Worm (Caenorhabditis elegans) whole organism, late embryonic: ENCODE measurements around the gene try-11.
A peak's percentile ranks its signal among the peaks of the same experiment; 100 is the strongest.

ENCODE experiments used
- C08G9.2 ChIP-seq: sonication (generic microtip); optimal IDR thresholded peaks from 2 replicates; lab custom pipeline; 2016; ENCODE audit warnings: mild to moderate bottlenecking, missing genetic modification characterization, moderate library complexity, missing compliant biosample characterization
- C38D4.7 ChIP-seq: fragments of 200-800 bp; sonication (Bioruptor generic); optimal IDR thresholded peaks from 2 replicates; lab custom pipeline; 2018; ENCODE audit warnings: mild to moderate bottlenecking, missing genetic modification characterization, moderate library complexity, missing compliant biosample characterization
- F13H6.1 ChIP-seq: sonication (generic microtip); optimal IDR thresholded peaks from 2 replicates; lab custom pipeline; 2016; ENCODE audit warnings: missing genetic modification characterization, missing compliant biosample characterization
- K02D7.2 ChIP-seq: sonication (generic microtip); optimal IDR thresholded peaks from 2 replicates; lab custom pipeline; 2017; ENCODE audit warnings: mild to moderate bottlenecking, missing genetic modification characterization, missing compliant biosample characterization
- K09A11.1 ChIP-seq: sonication (generic microtip); optimal IDR thresholded peaks from 2 replicates; lab custom pipeline; 2017; ENCODE audit warnings: antibody characterized with exemption, mild to moderate bottlenecking, missing genetic modification characterization, missing compliant biosample characterization; ENCODE audit not compliant: insufficient read depth
- ama-1 ChIP-seq: fragments of 150-350 bp; optimal IDR thresholded peaks from 2 replicates; lab custom pipeline; 2014
- ceh-14 ChIP-seq: sonication (generic microtip); optimal IDR thresholded peaks from 2 replicates; lab custom pipeline; 2016; ENCODE audit warnings: missing genotype, missing genetic modification characterization, missing compliant biosample characterization
- ceh-18 ChIP-seq: sonication (generic microtip); optimal IDR thresholded peaks from 2 replicates; lab custom pipeline; 2016; ENCODE audit warnings: missing genetic modification characterization, missing compliant biosample characterization
- ceh-19 ChIP-seq: fragments of 200-800 bp; sonication (Bioruptor generic); optimal IDR thresholded peaks from 2 replicates; lab custom pipeline; 2018; ENCODE audit warnings: mild to moderate bottlenecking, missing genetic modification characterization, missing compliant biosample characterization
- ceh-2 ChIP-seq: sonication (generic microtip); optimal IDR thresholded peaks from 2 replicates; lab custom pipeline; 2016; ENCODE audit warnings: missing genotype, missing genetic modification characterization, missing compliant biosample characterization
- ceh-22 ChIP-seq: sonication (generic microtip); optimal IDR thresholded peaks from 2 replicates; lab custom pipeline; 2017; ENCODE audit warnings: missing biosample characterization, missing genetic modification characterization
- ceh-30 ChIP-seq: fragments of 150-350 bp; optimal IDR thresholded peaks from 2 replicates; lab custom pipeline; 2014; ENCODE audit warnings: missing biosample characterization, missing genetic modification characterization
- ceh-31 ChIP-seq: sonication (generic microtip); optimal IDR thresholded peaks from 2 replicates; lab custom pipeline; 2016; ENCODE audit warnings: missing genetic modification characterization, missing compliant biosample characterization
- ceh-34 ChIP-seq: sonication (generic microtip); optimal IDR thresholded peaks from 2 replicates; lab custom pipeline; 2016; ENCODE audit warnings: mild to moderate bottlenecking, missing genetic modification characterization, missing compliant biosample characterization
- ceh-48 ChIP-seq: sonication (generic microtip); optimal IDR thresholded peaks from 2 replicates; lab custom pipeline; 2016; ENCODE audit warnings: missing genetic modification characterization, inconsistent platforms, missing compliant biosample characterization
- ceh-9 ChIP-seq: sonication (generic microtip); optimal IDR thresholded peaks from 2 replicates; lab custom pipeline; 2016; ENCODE audit warnings: mild to moderate bottlenecking, missing genetic modification characterization, inconsistent platforms, missing compliant biosample characterization
- che-1 ChIP-seq: sonication (generic microtip); optimal IDR thresholded peaks from 2 replicates; lab custom pipeline; 2016; ENCODE audit warnings: mild to moderate bottlenecking, missing genetic modification characterization, missing compliant biosample characterization
- dve-1 ChIP-seq: sonication (generic microtip); optimal IDR thresholded peaks from 2 replicates; lab custom pipeline; 2017; ENCODE audit warnings: antibody characterized with exemption, mild to moderate bottlenecking, missing genetic modification characterization, missing compliant biosample characterization
- elt-2 ChIP-seq: sonication (generic microtip); optimal IDR thresholded peaks from 2 replicates; lab custom pipeline; 2016; ENCODE audit warnings: missing genetic modification reagents, missing genetic modification characterization, missing compliant biosample characterization
- elt-4 ChIP-seq: sonication (generic microtip); optimal IDR thresholded peaks from 2 replicates; lab custom pipeline; 2016; ENCODE audit warnings: missing genetic modification characterization, missing compliant biosample characterization
- ets-4 ChIP-seq: sonication (generic microtip); optimal IDR thresholded peaks from 2 replicates; lab custom pipeline; 2016; ENCODE audit warnings: missing genetic modification characterization, missing compliant biosample characterization
- eyg-1 ChIP-seq: sonication (generic microtip); optimal IDR thresholded peaks from 2 replicates; lab custom pipeline; 2016; ENCODE audit warnings: missing genotype, missing genetic modification characterization, missing compliant biosample characterization
- fax-1 ChIP-seq: sonication (generic microtip); optimal IDR thresholded peaks from 2 replicates; lab custom pipeline; 2016; ENCODE audit warnings: missing genotype, missing genetic modification characterization, missing compliant biosample characterization
- fkh-6 ChIP-seq: sonication (generic microtip); optimal IDR thresholded peaks from 2 replicates; lab custom pipeline; 2016; ENCODE audit warnings: missing genetic modification characterization, missing compliant biosample characterization
- gmeb-2 ChIP-seq: sonication (generic microtip); optimal IDR thresholded peaks from 2 replicates; lab custom pipeline; 2016; ENCODE audit warnings: missing genetic modification characterization, inconsistent platforms, missing compliant biosample characterization
- hlh-13 ChIP-seq: fragments of 200-800 bp; sonication (Bioruptor generic); optimal IDR thresholded peaks from 2 replicates; lab custom pipeline; 2018; ENCODE audit warnings: mild to moderate bottlenecking, missing genetic modification characterization, missing compliant biosample characterization
- hlh-15 ChIP-seq: sonication (generic microtip); optimal IDR thresholded peaks from 2 replicates; lab custom pipeline; 2016; ENCODE audit warnings: missing genetic modification characterization, missing compliant biosample characterization
- hlh-6 ChIP-seq: sonication (generic microtip); optimal IDR thresholded peaks from 2 replicates; lab custom pipeline; 2016; ENCODE audit warnings: missing genotype, missing genetic modification characterization, missing compliant biosample characterization
- hlh-8 ChIP-seq: sonication (generic microtip); optimal IDR thresholded peaks from 2 replicates; lab custom pipeline; 2016; ENCODE audit warnings: missing genotype, missing genetic modification characterization, missing compliant biosample characterization
- lim-6 ChIP-seq: sonication (generic microtip); optimal IDR thresholded peaks from 2 replicates; lab custom pipeline; 2016; ENCODE audit warnings: missing genetic modification characterization, missing compliant biosample characterization
- lin-11 ChIP-seq: fragments of 200-800 bp; sonication (Bioruptor generic); optimal IDR thresholded peaks from 2 replicates; lab custom pipeline; 2018; ENCODE audit warnings: mild to moderate bottlenecking, missing genetic modification characterization, missing compliant biosample characterization
- mec-3 ChIP-seq: sonication (generic microtip); optimal IDR thresholded peaks from 2 replicates; lab custom pipeline; 2016; ENCODE audit warnings: borderline replicate concordance, missing genetic modification characterization, missing compliant biosample characterization
- nfya-1 ChIP-seq: sonication (generic microtip); optimal IDR thresholded peaks from 2 replicates; lab custom pipeline; 2017; ENCODE audit warnings: missing genetic modification characterization, mild to moderate bottlenecking, missing compliant biosample characterization, antibody characterized with exemption, moderate library complexity
- nhr-11 ChIP-seq: fragments of 150-350 bp; optimal IDR thresholded peaks from 2 replicates; lab custom pipeline; 2014; ENCODE audit warnings: missing biosample characterization, missing genetic modification characterization
- nhr-232 ChIP-seq: sonication (generic microtip); optimal IDR thresholded peaks from 2 replicates; lab custom pipeline; 2016; ENCODE audit warnings: missing genetic modification characterization, missing compliant biosample characterization
- odd-2 ChIP-seq: sonication (generic microtip); optimal IDR thresholded peaks from 2 replicates; lab custom pipeline; 2017; ENCODE audit warnings: antibody characterized with exemption, mild to moderate bottlenecking, missing genetic modification characterization, missing compliant biosample characterization
- pag-3 ChIP-seq: sonication (generic microtip); optimal IDR thresholded peaks from 2 replicates; lab custom pipeline; 2016; ENCODE audit warnings: missing compliant biosample characterization, missing genetic modification characterization, borderline replicate concordance
- pha-2 ChIP-seq: sonication (generic microtip); optimal IDR thresholded peaks from 2 replicates; lab custom pipeline; 2017; ENCODE audit warnings: mild to moderate bottlenecking, missing genetic modification characterization, missing compliant biosample characterization
- pqm-1 ChIP-seq: sonication (generic microtip); optimal IDR thresholded peaks from 2 replicates; lab custom pipeline; 2016; ENCODE audit warnings: missing genetic modification characterization, missing compliant biosample characterization
- pros-1 ChIP-seq: fragments of 150-350 bp; optimal IDR thresholded peaks from 2 replicates; lab custom pipeline; 2014; ENCODE audit warnings: missing biosample characterization, missing genetic modification reagents, missing genetic modification characterization
- ref-2 ChIP-seq: sonication (generic microtip); optimal IDR thresholded peaks from 2 replicates; lab custom pipeline; 2016; ENCODE audit warnings: missing genetic modification characterization, missing compliant biosample characterization
- sdc-2 ChIP-seq: sonication (generic microtip); optimal IDR thresholded peaks from 2 replicates; lab custom pipeline; 2016; ENCODE audit warnings: missing genotype, missing genetic modification characterization, missing compliant biosample characterization
- sox-2 ChIP-seq: fragments of 200-800 bp; sonication (Bioruptor generic); IDR thresholded peaks from 2 replicates; pipeline ENCODE4 v1.3.6; 2022; ENCODE audit warnings: missing genetic modification reagents, missing genetic modification characterization, missing compliant biosample characterization
- tbx-2 ChIP-seq: sonication (generic microtip); optimal IDR thresholded peaks from 2 replicates; lab custom pipeline; 2016; ENCODE audit warnings: missing genetic modification characterization, missing compliant biosample characterization
- tbx-7 ChIP-seq: sonication (generic microtip); optimal IDR thresholded peaks from 2 replicates; lab custom pipeline; 2016; ENCODE audit warnings: missing genotype, missing genetic modification characterization, missing compliant biosample characterization
- ttx-3 ChIP-seq: sonication (generic microtip); optimal IDR thresholded peaks from 2 replicates; lab custom pipeline; 2016; ENCODE audit warnings: missing genetic modification reagents, missing genetic modification characterization, missing compliant biosample characterization
- unc-55 ChIP-seq: sonication (generic microtip); optimal IDR thresholded peaks from 2 replicates; lab custom pipeline; 2017; ENCODE audit warnings: missing biosample characterization, missing genetic modification reagents, missing genetic modification characterization
- unc-86 ChIP-seq: sonication (generic microtip); optimal IDR thresholded peaks from 2 replicates; lab custom pipeline; 2016; ENCODE audit warnings: missing genetic modification characterization, missing compliant biosample characterization
- zip-5 ChIP-seq: sonication (generic microtip); optimal IDR thresholded peaks from 2 replicates; lab custom pipeline; 2016; ENCODE audit warnings: missing genetic modification characterization, missing compliant biosample characterization

The try-11 gene

ce11 chrV:7460898-7461297 is 9.4 kb downstream of the try-11 start, which contains the start of gene srh-92:
TSS of gene srh-92 (minus strand) at chrV:7460998.
- no peak for TF ChIP-seq pros-1 (tag; lab: Kevin White, UChicago)
- no peak for TF ChIP-seq ceh-30 (tag; lab: Kevin White, UChicago)
- TF ChIP-seq hlh-8 (tag; lab: Kevin White, UChicago): no peak
- no peak for TF ChIP-seq zip-5 (tag; lab: Kevin White, UChicago)
- no peak for TF ChIP-seq nhr-232
- no peak for TF ChIP-seq C38D4.7 (GFP tag; lab: Kevin White, UChicago)
- TF ChIP-seq sox-2: no peak
- TF ChIP-seq K02D7.2 (tag; lab: Kevin White, UChicago): no peak
- TF ChIP-seq, all 69 proteins: peak for 0

- TF ChIP-seq odd-2 (tag; lab: Kevin White, UChicago) (no peak), hlh-15 (tag; lab: Kevin White, UChicago) (no peak), elt-4 (tag; lab: Kevin White, UChicago) (no peak), hlh-13 (no peak), C08G9.2 (tag; lab: Kevin White, UChicago) (no peak), ceh-9 (no peak), ceh-19 (GFP tag; lab: Kevin White, UChicago) (no peak)
Observed at ce11 chrV:7464696-7465095, 13.2 kb downstream of the try-11 start, which contains the start of gene srh-89. TSS of gene srh-89 (minus strand) at chrV:7464796.

ce11 chrV:7465509-7465908 is 14.0 kb downstream of the try-11 start, which contains the start of gene F25E5.1:
TSS of gene F25E5.1 (plus strand) at chrV:7465884.
- TF ChIP-seq ceh-31 (tag; lab: Kevin White, UChicago): peak; percentile 95
- no peak for TF ChIP-seq pha-2 (tag; lab: Kevin White, UChicago)
- peak; percentile 25 for TF ChIP-seq gmeb-2
- no peak for TF ChIP-seq ceh-48 (tag; lab: Kevin White, UChicago)
- TF ChIP-seq pag-3 (tag; lab: Kevin White, UChicago): peak; percentile 18
- no peak for TF ChIP-seq che-1 (tag; lab: Kevin White, UChicago)
- peak; percentile 59 for TF ChIP-seq hlh-8 (tag; lab: Kevin White, UChicago)
- no peak for TF ChIP-seq lin-11 (tag; lab: Kevin White, UChicago)
- peak; percentile 80 for TF ChIP-seq tbx-2
- no peak for TF ChIP-seq ama-1 (lab: Kevin White, UChicago)
- no peak for TF ChIP-seq dve-1 (tag; lab: Kevin White, UChicago)
- TF ChIP-seq eyg-1 (tag; lab: Kevin White, UChicago): peak; percentile 53
- TF ChIP-seq unc-86: peak; percentile 15
- peak; percentile 67 for TF ChIP-seq ceh-34
- no peak for TF ChIP-seq nhr-11 (tag; lab: Kevin White, UChicago)
- peak; percentile 53 for TF ChIP-seq tbx-7 (tag; lab: Kevin White, UChicago)
- no peak for TF ChIP-seq nhr-232
- TF ChIP-seq unc-55 (GFP tag; lab: Kevin White, UChicago): peak; percentile 2
- no peak for TF ChIP-seq mec-3 (tag; lab: Kevin White, UChicago)
- peak; percentile 78 for TF ChIP-seq ets-4 (tag; lab: Kevin White, UChicago)
- peak; percentile 36 for TF ChIP-seq ref-2 (tag; lab: Kevin White, UChicago)
- TF ChIP-seq zip-5 (tag; lab: Kevin White, UChicago): peak; percentile 42
- peak; percentile 30 for TF ChIP-seq elt-2
- no peak for TF ChIP-seq ttx-3 (tag; lab: Kevin White, UChicago)
- TF ChIP-seq pros-1 (tag; lab: Kevin White, UChicago): peak; percentile 11
- no peak for TF ChIP-seq pqm-1 (tag; lab: Kevin White, UChicago)
- no peak for TF ChIP-seq ceh-22 (tag; lab: Kevin White, UChicago)
- no peak for TF ChIP-seq K09A11.1 (tag; lab: Kevin White, UChicago)
- peak; percentile 69 for TF ChIP-seq ceh-2 (tag; lab: Kevin White, UChicago)
- peak; percentile 30 for TF ChIP-seq ceh-18 (tag; lab: Kevin White, UChicago)
- peak; percentile 81 for TF ChIP-seq C08G9.2 (tag; lab: Kevin White, UChicago)
- peak; percentile 47 for TF ChIP-seq sdc-2 (tag; lab: Kevin White, UChicago)
- TF ChIP-seq hlh-6 (tag; lab: Kevin White, UChicago): peak; percentile 5
- TF ChIP-seq fkh-6 (tag; lab: Kevin White, UChicago): peak; percentile 53
- peak; percentile 46 for TF ChIP-seq lim-6 (tag; lab: Kevin White, UChicago)
- peak; percentile 70 for TF ChIP-seq ceh-14 (tag; lab: Kevin White, UChicago)
- TF ChIP-seq nfya-1: peak; percentile 70
- no peak for TF ChIP-seq ceh-19 (GFP tag; lab: Kevin White, UChicago)
- TF ChIP-seq F13H6.1 (tag; lab: Kevin White, UChicago): peak; percentile 25
- peak; percentile 15 for TF ChIP-seq fax-1 (tag; lab: Kevin White, UChicago)
